Worm (Caenorhabditis elegans) whole organism, young adult: Measurements from ENCODE around the gene sec-61.A.
"Not testable (repeated sequence)": the region's sequence is repeated elsewhere in the genome, so short reads cannot be mapped to it uniquely, and the experiment has no call there.

ENCODE experiments used
- F55B11.4 ChIP-seq: sonication (generic microtip); optimal IDR thresholded peaks from 2 replicates; lab custom pipeline; 2016; ENCODE audit warnings: missing compliant biosample characterization, missing genetic modification characterization, borderline replicate concordance; ENCODE audit not compliant: insufficient read depth
- K11D2.4 ChIP-seq: fragments of 200-800 bp; sonication (Bioruptor generic); IDR thresholded peaks from 2 replicates; pipeline ENCODE4 v1.3.6; 2022; ENCODE audit warnings: missing genetic modification reagents, missing genetic modification characterization, missing compliant biosample characterization
- Y53F4B.3 ChIP-seq: fragments of 200-800 bp; sonication (Bioruptor generic); IDR thresholded peaks from 2 replicates; pipeline ENCODE4 v1.3.6; 2022; ENCODE audit warnings: missing genetic modification reagents, missing genetic modification characterization, missing compliant biosample characterization
- ama-1 ChIP-seq, 3 experiments: fragments of 150-350 bp in 1 of 3; sonication (generic microtip) in 2 of 3; optimal IDR thresholded peaks; 2 replicates each; lab custom pipeline; 2014 to 2018; ENCODE audit warnings: missing biosample characterization in 2 of 3, missing genetic modification characterization in 2 of 3, missing genetic modification reagents in 2 of 3
- atf-7 ChIP-seq: sonication (generic microtip); optimal IDR thresholded peaks from 2 replicates; lab custom pipeline; 2017; ENCODE audit warnings: mild to moderate bottlenecking, missing genetic modification characterization, missing compliant biosample characterization
- hlh-12 ChIP-seq: sonication (generic microtip); optimal IDR thresholded peaks from 2 replicates; lab custom pipeline; 2016; ENCODE audit warnings: missing genetic modification characterization, missing compliant biosample characterization
- hsf-1 ChIP-seq: fragments of 200-800 bp; sonication (Bioruptor generic); IDR thresholded peaks from 2 replicates; pipeline ENCODE4 v1.3.6; 2022; ENCODE audit warnings: missing genetic modification reagents, missing genetic modification characterization, missing compliant biosample characterization
- mes-4 ChIP-seq: sonication (generic microtip); optimal IDR thresholded peaks from 2 replicates; lab custom pipeline; 2016; ENCODE audit warnings: missing genotype, missing genetic modification characterization, missing compliant biosample characterization
- snpc-1.1 ChIP-seq: sonication (generic microtip); optimal IDR thresholded peaks from 2 replicates; lab custom pipeline; 2017; ENCODE audit warnings: missing genetic modification characterization, mild to moderate bottlenecking, missing compliant biosample characterization, antibody characterized with exemption, moderate library complexity, missing genotype, missing genetic modification reagents; ENCODE audit not compliant: insufficient read depth
- zim-3 ChIP-seq: sonication (generic microtip); optimal IDR thresholded peaks from 2 replicates; lab custom pipeline; 2017; ENCODE audit warnings: mild to moderate bottlenecking, missing genetic modification characterization, moderate library complexity, missing compliant biosample characterization

DNA sequence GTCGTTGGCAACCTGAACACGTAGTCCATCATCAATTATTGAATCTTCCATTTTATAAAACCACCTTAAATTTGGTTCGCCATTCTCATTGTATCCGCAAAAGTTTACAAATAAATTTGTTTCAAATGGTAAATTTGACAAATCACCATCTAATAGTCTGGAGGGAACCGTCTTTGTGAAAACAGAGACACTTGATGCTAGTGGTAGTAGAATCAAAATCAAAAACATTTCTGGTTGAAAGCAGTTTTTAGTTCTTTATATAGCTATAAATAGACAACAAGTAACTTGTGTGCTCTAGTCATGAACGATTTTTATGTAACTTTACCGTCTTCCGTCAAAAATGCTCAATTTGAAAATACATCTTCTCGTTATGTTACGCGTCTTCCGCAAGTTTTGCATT is 18.0 kb upstream of the sec-61.A start, which contains the start of gene Y57G11C.20:
- not testable (repeated sequence) for TF ChIP-seq hsf-1 (GFP tag; lab: Robert Waterston, UW); ama-1 (optimal IDR thresholded peaks at IDR 0.05; lab: Kevin White, UChicago); ama-1 (GFP tag; optimal IDR thresholded peaks at IDR 0.05; lab: Kevin White, UChicago); Y53F4B.3 (GFP tag; lab: Robert Waterston, UW); hlh-12 (tag; lab: Kevin White, UChicago); K11D2.4; mes-4 (tag; lab: Kevin White, UChicago); F55B11.4 (tag; lab: Kevin White, UChicago); zim-3 (tag; lab: Kevin White, UChicago); snpc-1.1 (tag; lab: Kevin White, UChicago); atf-7 (tag; lab: Kevin White, UChicago)
